Worm (Caenorhabditis elegans): ENCODE data around the gene sms-5.

- no peak for TF ChIP-seq ama-1 (optimal IDR thresholded peaks at IDR 0.05)
- no peak for TF ChIP-seq aly-1 (tag; optimal IDR thresholded peaks at IDR 0.05)
Measured at ce11 chrII:484328-484916, 10.8 kb upstream of the sms-5 start, which contains the start of the genes gldi-1 and prp-21.
